Worm (Caenorhabditis elegans) whole organism, L2 larva: ENCODE measurements around the gene srz-56.

Source experiments
- C34F6.9 ChIP-seq: fragments of 150-350 bp; optimal IDR thresholded peaks from 2 replicates; lab custom pipeline; 2014; ENCODE audit warnings: missing biosample characterization, missing genetic modification characterization
- R02D3.7 ChIP-seq: fragments of 150-350 bp; optimal IDR thresholded peaks from 2 replicates; lab custom pipeline; 2014; ENCODE audit warnings: missing biosample characterization, missing genetic modification characterization
- Y55F3AM.14 ChIP-seq: fragments of 200-800 bp; sonication (Bioruptor generic); optimal IDR thresholded peaks from 2 replicates; lab custom pipeline; 2018; ENCODE audit warnings: mild to moderate bottlenecking, missing genetic modification characterization, missing compliant biosample characterization
- ZK546.5 ChIP-seq: sonication (generic microtip); optimal IDR thresholded peaks from 2 replicates; lab custom pipeline; 2017; ENCODE audit warnings: missing biosample characterization, missing genetic modification characterization
- alr-1 ChIP-seq: fragments of 150-350 bp; optimal IDR thresholded peaks from 2 replicates; lab custom pipeline; 2014; ENCODE audit warnings: missing biosample characterization, missing genetic modification characterization
- blmp-1 ChIP-seq: sonication (generic microtip); optimal IDR thresholded peaks from 2 replicates; lab custom pipeline; 2017; ENCODE audit warnings: missing genetic modification characterization, mild to moderate bottlenecking, missing compliant biosample characterization, antibody characterized with exemption, moderate library complexity; ENCODE audit not compliant: insufficient read depth
- ceh-16 ChIP-seq: fragments of 150-350 bp; optimal IDR thresholded peaks from 2 replicates; lab custom pipeline; 2014; ENCODE audit warnings: missing biosample characterization, missing genetic modification characterization
- crh-2 ChIP-seq: sonication (generic microtip); optimal IDR thresholded peaks from 2 replicates; lab custom pipeline; 2017; ENCODE audit warnings: missing biosample characterization, missing genetic modification characterization
- dmd-4 ChIP-seq: sonication (generic microtip); optimal IDR thresholded peaks from 2 replicates; lab custom pipeline; 2017; ENCODE audit warnings: missing biosample characterization, missing genetic modification characterization
- egl-27 ChIP-seq: sonication (generic microtip); optimal IDR thresholded peaks from 3 replicates; lab custom pipeline; 2017; ENCODE audit warnings: missing biosample characterization, missing genetic modification reagents, missing genetic modification characterization
- elt-1 ChIP-seq: fragments of 150-350 bp; optimal IDR thresholded peaks from 2 replicates; lab custom pipeline; 2014; ENCODE audit warnings: missing biosample characterization, missing genetic modification characterization
- gmeb-1 ChIP-seq: fragments of 150-350 bp; optimal IDR thresholded peaks from 2 replicates; lab custom pipeline; 2014; ENCODE audit warnings: missing biosample characterization, missing genetic modification characterization
- lin-11 ChIP-seq: fragments of 150-350 bp; sonication (generic microtip); optimal IDR thresholded peaks from 2 replicates; lab custom pipeline; 2014; ENCODE audit warnings: missing biosample characterization, missing genetic modification characterization, inconsistent platforms, mixed read lengths
- lin-13 ChIP-seq: fragments of 150-350 bp; optimal IDR thresholded peaks from 2 replicates; lab custom pipeline; 2014; ENCODE audit warnings: missing biosample characterization, missing genetic modification reagents, missing genetic modification characterization
- lsy-2 ChIP-seq, 2 experiments: fragments of 150-350 bp in 1 of 2; sonication (generic microtip) in 1 of 2; optimal IDR thresholded peaks; 2 replicates each; lab custom pipeline; 2014 to 2017; ENCODE audit warnings: missing biosample characterization in 2 of 2, missing genetic modification characterization in 2 of 2
- mbf-1 ChIP-seq: sonication (generic microtip); optimal IDR thresholded peaks from 2 replicates; lab custom pipeline; 2017; ENCODE audit warnings: missing biosample characterization, missing genetic modification characterization
- mdl-1 ChIP-seq, 2 experiments: fragments of 150-350 bp in 1 of 2; sonication (generic microtip) in 1 of 2; optimal IDR thresholded peaks; 2 replicates each; lab custom pipeline; 2017; ENCODE audit warnings: missing biosample characterization in 2 of 2, missing genetic modification characterization in 2 of 2
- nhr-10 ChIP-seq: sonication (generic microtip); optimal IDR thresholded peaks from 2 replicates; lab custom pipeline; 2017; ENCODE audit warnings: missing biosample characterization, missing genetic modification characterization
- nhr-11 ChIP-seq: fragments of 150-350 bp; optimal IDR thresholded peaks from 2 replicates; lab custom pipeline; 2014; ENCODE audit warnings: missing biosample characterization, missing genetic modification characterization
- nhr-12 ChIP-seq: fragments of 150-350 bp; optimal IDR thresholded peaks from 2 replicates; lab custom pipeline; 2014; ENCODE audit warnings: missing biosample characterization, missing genetic modification characterization
- nhr-21 ChIP-seq: fragments of 150-350 bp; optimal IDR thresholded peaks from 2 replicates; lab custom pipeline; 2014; ENCODE audit warnings: missing biosample characterization, missing genetic modification characterization
- nhr-23 ChIP-seq: fragments of 150-350 bp; optimal IDR thresholded peaks from 2 replicates; lab custom pipeline; 2014; ENCODE audit warnings: missing biosample characterization, missing genetic modification reagents, missing genetic modification characterization
- nhr-237 ChIP-seq: fragments of 150-350 bp; optimal IDR thresholded peaks from 2 replicates; lab custom pipeline; 2014; ENCODE audit warnings: missing biosample characterization, missing genetic modification characterization
- nhr-25 ChIP-seq: fragments of 150-350 bp; sonication (generic microtip); optimal IDR thresholded peaks from 3 replicates; lab custom pipeline; 2014; ENCODE audit warnings: missing biosample characterization, missing genetic modification characterization
- nhr-77 ChIP-seq: fragments of 150-350 bp; optimal IDR thresholded peaks from 2 replicates; lab custom pipeline; 2014; ENCODE audit warnings: missing biosample characterization, missing genetic modification characterization
- sma-3 ChIP-seq: sonication (generic microtip); optimal IDR thresholded peaks from 2 replicates; lab custom pipeline; 2016; ENCODE audit warnings: missing genetic modification reagents, missing genetic modification characterization, missing compliant biosample characterization
- sma-9 ChIP-seq, 2 experiments: fragments of 150-350 bp in 1 of 2; sonication (generic microtip) in 1 of 2; optimal IDR thresholded peaks; 2 replicates each; lab custom pipeline; 2014 to 2016; ENCODE audit warnings: missing genetic modification characterization in 2 of 2, mild to moderate bottlenecking in 1 of 2, missing biosample characterization in 1 of 2, missing compliant biosample characterization in 1 of 2, missing genetic modification reagents in 1 of 2, moderate library complexity in 1 of 2
- snpc-4 ChIP-seq: fragments of 150-350 bp; optimal IDR thresholded peaks from 2 replicates; lab custom pipeline; 2014; ENCODE audit warnings: missing biosample characterization, missing genetic modification characterization
- unc-39 ChIP-seq: fragments of 150-350 bp; optimal IDR thresholded peaks from 2 replicates; lab custom pipeline; 2014; ENCODE audit warnings: missing biosample characterization, missing genetic modification characterization
- unc-55 ChIP-seq: fragments of 150-350 bp; sonication (generic microtip); optimal IDR thresholded peaks from 3 replicates; lab custom pipeline; 2014; ENCODE audit warnings: missing biosample characterization, missing genetic modification reagents, missing genetic modification characterization
- unc-62 ChIP-seq: fragments of 150-350 bp; optimal IDR thresholded peaks from 2 replicates; lab custom pipeline; 2014; ENCODE audit warnings: missing biosample characterization, missing genetic modification reagents, missing genetic modification characterization
- zag-1 ChIP-seq: fragments of 150-350 bp; optimal IDR thresholded peaks from 2 replicates; lab custom pipeline; 2014; ENCODE audit warnings: missing biosample characterization, missing genetic modification characterization
- ztf-1 ChIP-seq: fragments of 200-800 bp; sonication (Bioruptor generic); conservative IDR thresholded peaks from 2 replicates; pipeline ENCODE4 v1.3.6; 2022; ENCODE audit warnings: missing genetic modification characterization, missing compliant biosample characterization
- ztf-4 ChIP-seq: fragments of 150-350 bp; optimal IDR thresholded peaks from 2 replicates; lab custom pipeline; 2014; ENCODE audit warnings: missing biosample characterization, missing genetic modification characterization

srz-56 gene

ce11 chrIII:2245727-2246126, 5.2 kb downstream of the srz-56 start, which contains the start of gene srd-67:
Gene srd-67 (minus strand): TSS chrIII:2245827.
- TF ChIP-seq mbf-1 (tag; lab: Kevin White, UChicago), result no peak
- no peak for TF ChIP-seq lin-13
- no peak for TF ChIP-seq alr-1 (tag; lab: Kevin White, UChicago)
- TF ChIP-seq egl-27 (tag; lab: Kevin White, UChicago), result no peak
- TF ChIP-seq nhr-237 (tag; lab: Kevin White, UChicago), result no peak

- TF ChIP-seq nhr-25 (tag; lab: Kevin White, UChicago) (no peak), lin-13 (no peak), nhr-11 (tag; lab: Kevin White, UChicago) (no peak), nhr-237 (tag; lab: Kevin White, UChicago) (no peak), sma-3 (GFP tag; lab: Kevin White, UChicago) (no peak), mbf-1 (tag; lab: Kevin White, UChicago) (no peak), ceh-16 (tag; lab: Kevin White, UChicago) (no peak), nhr-10 (tag; lab: Kevin White, UChicago) (no peak), crh-2 (tag; lab: Kevin White, UChicago) (no peak), sma-9 (GFP tag; optimal IDR thresholded peaks at IDR 0.05; lab: Kevin White, UChicago) (no peak), sma-9 (tag; optimal IDR thresholded peaks at IDR 0.05; lab: Kevin White, UChicago) (no peak), egl-27 (tag; lab: Kevin White, UChicago) (no peak), lsy-2 (tag; optimal IDR thresholded peaks at IDR 0.05; lab: Kevin White, UChicago) (no peak), R02D3.7 (no peak), dmd-4 (tag; lab: Kevin White, UChicago) (no peak), ztf-1 (no peak)
These were observed 10.8 kb downstream of the srz-56 start, which contains the start of gene fbxa-7 for ce11 chrIII:2251348-2251747. Gene fbxa-7 (minus strand): TSS chrIII:2251448.

- no peak for TF ChIP-seq unc-62 (GFP tag; lab: Kevin White, UChicago)
- TF ChIP-seq blmp-1 (tag; lab: Kevin White, UChicago), result no peak
- TF ChIP-seq Y55F3AM.14 (GFP tag; lab: Kevin White, UChicago), result no peak
- TF ChIP-seq gmeb-1, result no peak
- no peak for TF ChIP-seq ZK546.5 (tag; lab: Kevin White, UChicago)
- TF ChIP-seq elt-1, result no peak
- no peak for TF ChIP-seq nhr-12 (tag; lab: Kevin White, UChicago)
- TF ChIP-seq lin-13, result no peak
- no peak for TF ChIP-seq alr-1 (tag; lab: Kevin White, UChicago)
- no peak for TF ChIP-seq unc-55 (GFP tag; lab: Kevin White, UChicago)
- TF ChIP-seq ceh-16 (tag; lab: Kevin White, UChicago), result no peak
- no peak for TF ChIP-seq C34F6.9 (tag; lab: Kevin White, UChicago)
- TF ChIP-seq nhr-10 (tag; lab: Kevin White, UChicago), result no peak
- TF ChIP-seq zag-1, result no peak
- TF ChIP-seq mdl-1 (tag; optimal IDR thresholded peaks at IDR 0.05; lab: Kevin White, UChicago), result no peak
- no peak for TF ChIP-seq nhr-23 (tag; lab: Kevin White, UChicago)
- TF ChIP-seq crh-2 (tag; lab: Kevin White, UChicago), result no peak
- TF ChIP-seq lin-11 (tag; lab: Kevin White, UChicago), result no peak
- TF ChIP-seq snpc-4 (tag; lab: Kevin White, UChicago), result no peak
These were observed 12.5 kb downstream of the srz-56 start, which contains the start of gene fbxa-73 for ce11 chrIII:2253027-2253499. Gene fbxa-73 (plus strand): TSS chrIII:2253449.

ce11 chrIII:2255522-2255921, 15.0 kb downstream of the srz-56 start, which contains the start of gene fbxa-71:
Gene fbxa-71 (plus strand): TSS chrIII:2255822.
- TF ChIP-seq nhr-237 (tag; lab: Kevin White, UChicago) (no peak), nhr-77 (tag; lab: Kevin White, UChicago) (no peak)
- TF ChIP-seq, all 48 proteins: peak for 0

- TF ChIP-seq lsy-2 (tag; optimal IDR thresholded peaks at IDR 0.05; lab: Kevin White, UChicago) (no peak), nhr-21 (no peak), unc-39 (tag; lab: Kevin White, UChicago) (no peak), ztf-4 (tag; lab: Kevin White, UChicago) (no peak), nhr-12 (tag; lab: Kevin White, UChicago) (no peak), nhr-237 (tag; lab: Kevin White, UChicago) (no peak)
These were observed 18.3 kb downstream of the srz-56 start, which contains the start of gene fbxa-43 for ce11 chrIII:2258863-2259262. Gene fbxa-43 (minus strand): TSS chrIII:2258963.
